Worm (Caenorhabditis elegans): ENCODE measurements around the gene Y73C8B.2.

Y73C8B.2 gene

DNA sequence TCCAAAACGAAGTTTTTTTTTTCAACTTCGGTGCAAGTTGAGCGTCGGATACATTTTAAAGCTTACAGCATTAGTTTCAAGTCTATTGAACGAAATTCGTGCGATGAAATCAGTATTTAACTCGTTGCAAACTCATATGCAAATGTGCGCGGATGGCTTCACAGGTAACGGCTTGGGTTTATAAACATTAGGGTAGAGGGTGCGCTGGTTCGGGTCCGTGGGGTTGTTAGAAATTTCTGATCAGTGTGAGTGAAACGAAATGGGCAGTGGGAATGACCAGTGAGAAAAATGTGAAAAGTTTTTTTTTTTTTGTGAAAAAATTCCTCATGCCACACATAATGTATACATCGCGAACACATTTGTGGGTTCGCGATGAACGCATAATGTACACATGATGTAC is 31.7 kb downstream of the Y73C8B.2 start:
- TF ChIP-seq vab-15 (tag; optimal IDR thresholded peaks at IDR 0.05) (no peak), nhr-12 (tag; optimal IDR thresholded peaks at IDR 0.05) (no peak), ceh-90 (tag; optimal IDR thresholded peaks at IDR 0.05) (no peak), isw-1 (GFP tag; IDR thresholded peaks at IDR 0.05) (no peak), ceh-88 (GFP tag; IDR thresholded peaks at IDR 0.05) (no peak), fkh-10 (GFP tag; optimal IDR thresholded peaks at IDR 0.05) (no peak), pax-3 (tag; optimal IDR thresholded peaks at IDR 0.05) (no peak), lin-13 (GFP tag; optimal IDR thresholded peaks at IDR 0.05) (no peak), jun-1 (tag; optimal IDR thresholded peaks at IDR 0.05) (no peak), ceh-63 (GFP tag; optimal IDR thresholded peaks at IDR 0.05) (no peak)

ce11 chrV:3162299-3162698 is 32.5 kb downstream of the Y73C8B.2 start:
- no peak for TF ChIP-seq alr-1 (tag; optimal IDR thresholded peaks at IDR 0.05; ENCODE audit: borderline replicate concordance)

DNA sequence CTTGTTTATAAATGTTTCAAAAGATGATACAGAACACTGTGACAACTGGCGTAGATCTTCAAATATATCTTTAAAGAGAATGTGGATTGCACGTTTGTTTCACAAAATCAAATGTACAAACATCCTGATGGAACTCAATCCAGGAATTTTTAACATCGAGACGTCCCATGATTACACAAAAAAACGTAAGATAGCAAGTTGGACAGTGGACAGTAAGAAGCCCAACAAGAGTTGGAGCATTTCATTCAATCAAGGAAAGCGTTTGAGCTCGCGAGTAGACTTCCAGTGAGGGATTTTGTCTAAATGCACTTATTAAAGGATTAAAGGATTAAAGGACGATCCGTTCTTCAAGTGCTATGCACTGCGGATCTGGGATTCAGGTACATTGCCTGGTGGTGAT is 35.5 kb downstream of the Y73C8B.2 start, which contains the start of gene C36C5.12:
C36C5.12 (minus strand) TSS at position 101 of the 400 bp plus-strand sequence.
- TF ChIP-seq efl-1 (optimal IDR thresholded peaks at IDR 0.05) = no peak
- peak in 1 of 2 experiments; percentile 29 for TF ChIP-seq efl-1 (GFP tag; optimal IDR thresholded peaks at IDR 0.05 in 1 of 2)
- TF ChIP-seq blmp-1 (tag; optimal IDR thresholded peaks at IDR 0.05) = no peak
- TF ChIP-seq grh-1 (GFP tag; IDR thresholded peaks at IDR 0.05) = no peak
- TF ChIP-seq pax-3 (tag; optimal IDR thresholded peaks at IDR 0.05) = no peak

DNA sequence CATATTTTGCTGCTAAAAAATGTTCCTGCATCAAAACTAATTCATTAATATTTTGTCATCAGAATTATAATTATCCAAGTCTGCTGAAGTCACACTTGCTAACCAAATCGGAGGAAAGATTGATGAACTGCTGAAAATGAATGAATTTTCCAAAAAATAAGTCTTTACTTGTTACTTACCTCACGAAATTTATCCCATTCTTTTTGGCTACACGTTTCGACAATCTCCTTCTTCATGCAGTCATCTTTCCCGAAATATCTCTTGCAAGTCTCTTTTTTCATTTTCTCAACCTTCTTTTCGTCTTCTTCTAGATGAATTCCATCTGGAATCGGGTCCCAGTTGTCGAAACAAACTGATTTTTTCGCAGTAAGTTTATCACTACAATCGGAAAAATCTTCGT is 36.4 kb downstream of the Y73C8B.2 start:
- TF ChIP-seq ztf-11 (tag; optimal IDR thresholded peaks at IDR 0.05) = no peak
- no peak for TF ChIP-seq lin-15B (tag; optimal IDR thresholded peaks at IDR 0.05)
- no peak for TF ChIP-seq tlp-1 (tag; optimal IDR thresholded peaks at IDR 0.05)
- no peak for TF ChIP-seq nhr-90 (tag; optimal IDR thresholded peaks at IDR 0.05; ENCODE audit: poor library complexity)

ce11 chrV:3156786-3157185 is 38.0 kb downstream of the Y73C8B.2 start, which contains the start of gene exh-1:
TSS of gene exh-1 (plus strand) at chrV:3157086.
- no peak for TF ChIP-seq blmp-1 (tag; optimal IDR thresholded peaks at IDR 0.05)
- no peak for TF ChIP-seq Y116A8C.19 (tag; optimal IDR thresholded peaks at IDR 0.05; ENCODE audit: borderline replicate concordance)
- no peak for TF ChIP-seq pqm-1 (tag; optimal IDR thresholded peaks at IDR 0.05)
- no peak for TF ChIP-seq efl-1 (optimal IDR thresholded peaks at IDR 0.05)
- TF ChIP-seq efl-1 (GFP tag; optimal IDR thresholded peaks at IDR 0.05 in 1 of 2) = no peak
- no peak for TF ChIP-seq ztf-11 (tag; optimal IDR thresholded peaks at IDR 0.05)
- TF ChIP-seq dsc-1 (tag; optimal IDR thresholded peaks at IDR 0.05) = no peak
- TF ChIP-seq mep-1 (tag; optimal IDR thresholded peaks at IDR 0.05) = no peak
- no peak for TF ChIP-seq ztf-4 (tag; optimal IDR thresholded peaks at IDR 0.05)
- TF ChIP-seq elt-3 (tag; optimal IDR thresholded peaks at IDR 0.05) = no peak
- TF ChIP-seq snpc-4 (tag; optimal IDR thresholded peaks at IDR 0.05) = no peak
- TF ChIP-seq dpl-1 (GFP tag; optimal IDR thresholded peaks at IDR 0.05) = no peak
- no peak for TF ChIP-seq pax-3 (tag; optimal IDR thresholded peaks at IDR 0.05)
- TF ChIP-seq unc-86 (tag; optimal IDR thresholded peaks at IDR 0.05) = no peak
- TF ChIP-seq aly-2 (tag; optimal IDR thresholded peaks at IDR 0.05) = no peak
- TF ChIP-seq C34B4.2 (tag; optimal IDR thresholded peaks at IDR 0.05) = no peak
- TF ChIP-seq isw-1 (GFP tag; IDR thresholded peaks at IDR 0.05) = no peak

ce11 chrV:3155072-3155471 is 39.7 kb downstream of the Y73C8B.2 start, which contains the start of gene srab-7:
TSS of gene srab-7 (minus strand) at chrV:3155172.
- TF ChIP-seq lin-35 (GFP tag; optimal IDR thresholded peaks at IDR 0.05) = no peak
- TF ChIP-seq C34B4.2 (tag; optimal IDR thresholded peaks at IDR 0.05) = no peak
- no peak for TF ChIP-seq ceh-88 (GFP tag; IDR thresholded peaks at IDR 0.05)
- no peak for TF ChIP-seq nhr-85 (tag)
- TF ChIP-seq lin-14 (GFP tag; optimal IDR thresholded peaks at IDR 0.05) = no peak
- no peak for TF ChIP-seq snpc-4 (tag; optimal IDR thresholded peaks at IDR 0.05)
- TF ChIP-seq pag-3 (tag; optimal IDR thresholded peaks at IDR 0.05; ENCODE audit: borderline replicate concordance, insufficient read depth) = no peak
- TF ChIP-seq vab-15 (tag; optimal IDR thresholded peaks at IDR 0.05) = no peak
- TF ChIP-seq fkh-4 (tag; optimal IDR thresholded peaks at IDR 0.05; ENCODE audit: borderline replicate concordance) = no peak
- TF ChIP-seq sptf-1 (tag; optimal IDR thresholded peaks at IDR 0.05) = no peak
- TF ChIP-seq mef-2 (tag; optimal IDR thresholded peaks at IDR 0.05) = no peak
- TF ChIP-seq ces-1 (GFP tag; optimal IDR thresholded peaks at IDR 0.05) = no peak
- TF ChIP-seq nhr-20 (tag; optimal IDR thresholded peaks at IDR 0.05) = no peak
- TF ChIP-seq Y116A8C.19 (tag; optimal IDR thresholded peaks at IDR 0.05; ENCODE audit: borderline replicate concordance) = no peak
- TF ChIP-seq lin-39 (tag; optimal IDR thresholded peaks at IDR 0.05) = no peak

All from whole organism, L1 larva.